Worm (Caenorhabditis elegans) whole organism, early embryonic: ENCODE results near the gene clec-118.

Source experiments
- B0310.2 ChIP-seq: sonication (generic microtip); optimal IDR thresholded peaks from 2 replicates; lab custom pipeline; 2016; ENCODE audit warnings: mild to moderate bottlenecking, missing genetic modification characterization, missing compliant biosample characterization
- F13C5.2 ChIP-seq: sonication (generic microtip); optimal IDR thresholded peaks from 2 replicates; lab custom pipeline; 2017; ENCODE audit warnings: mild to moderate bottlenecking, missing genetic modification characterization, inconsistent platforms, missing compliant biosample characterization
- ama-1 ChIP-seq: fragments of 150-350 bp; optimal IDR thresholded peaks from 2 replicates; lab custom pipeline; 2014
- ceh-13 ChIP-seq: fragments of 200-800 bp; sonication (Bioruptor generic); optimal IDR thresholded peaks from 2 replicates; lab custom pipeline; 2018; ENCODE audit warnings: mild to moderate bottlenecking, missing genetic modification characterization, missing compliant biosample characterization
- ceh-36 ChIP-seq: sonication (generic microtip); optimal IDR thresholded peaks from 2 replicates; lab custom pipeline; 2016; ENCODE audit warnings: missing genetic modification characterization, inconsistent platforms, missing compliant biosample characterization
- ets-7 ChIP-seq: sonication (generic microtip); optimal IDR thresholded peaks from 2 replicates; lab custom pipeline; 2016; ENCODE audit warnings: missing genotype, missing genetic modification characterization, missing compliant biosample characterization
- flt-1 ChIP-seq: fragments of 200-800 bp; sonication (Bioruptor generic); IDR thresholded peaks from 2 replicates; pipeline ENCODE4 v1.3.6; 2022; ENCODE audit warnings: missing genetic modification characterization, missing compliant biosample characterization
- hmg-4 ChIP-seq: fragments of 200-800 bp; sonication (Bioruptor generic); optimal IDR thresholded peaks from 2 replicates; lab custom pipeline; 2018; ENCODE audit warnings: mild to moderate bottlenecking, missing genetic modification characterization, missing compliant biosample characterization
- hnd-1 ChIP-seq: sonication (generic microtip); optimal IDR thresholded peaks from 2 replicates; lab custom pipeline; 2016; ENCODE audit warnings: missing genetic modification characterization, missing compliant biosample characterization
- pes-1 ChIP-seq: fragments of 200-800 bp; sonication (Bioruptor generic); IDR thresholded peaks from 2 replicates; pipeline ENCODE4 v1.3.6; 2022; ENCODE audit warnings: missing genetic modification reagents, missing genetic modification characterization, missing compliant biosample characterization
- sea-1 ChIP-seq: fragments of 200-800 bp; sonication (Bioruptor generic); conservative IDR thresholded peaks from 2 replicates; pipeline ENCODE4 v1.3.6; 2022; ENCODE audit warnings: missing genetic modification characterization, missing compliant biosample characterization
- tbx-11 ChIP-seq: fragments of 200-800 bp; sonication (Bioruptor generic); IDR thresholded peaks from 2 replicates; pipeline ENCODE4 v1.3.6; 2022; ENCODE audit warnings: missing genetic modification characterization, missing compliant biosample characterization
- tbx-37 ChIP-seq: fragments of 200-800 bp; sonication (Bioruptor generic); conservative IDR thresholded peaks from 2 replicates; pipeline ENCODE4 v1.3.6; 2022; ENCODE audit warnings: missing genetic modification reagents, missing genetic modification characterization, missing compliant biosample characterization
- tra-4 ChIP-seq: sonication (generic microtip); optimal IDR thresholded peaks from 2 replicates; lab custom pipeline; 2017; ENCODE audit warnings: missing genetic modification characterization, missing compliant biosample characterization

- no peak for TF ChIP-seq hmg-4 (GFP tag; lab: Kevin White, UChicago)
- no peak for TF ChIP-seq ama-1 (lab: Kevin White, UChicago)
- TF ChIP-seq pes-1 (GFP tag; lab: Robert Waterston, UW) = no peak
- no peak for TF ChIP-seq ceh-36 (tag; lab: Kevin White, UChicago)
- no peak for TF ChIP-seq ets-7 (tag; lab: Kevin White, UChicago)
- TF ChIP-seq tbx-11 (GFP tag; lab: Robert Waterston, UW) = no peak
- no peak for TF ChIP-seq flt-1 (GFP tag; lab: Robert Waterston, UW)
- no peak for TF ChIP-seq B0310.2
- TF ChIP-seq F13C5.2 (tag; lab: Kevin White, UChicago) = no peak
- TF ChIP-seq sea-1 = no peak
- no peak for TF ChIP-seq ceh-13 (GFP tag; lab: Kevin White, UChicago)
- TF ChIP-seq tbx-37 (GFP tag; lab: Robert Waterston, UW) = no peak
- no peak for TF ChIP-seq tra-4 (tag; lab: Kevin White, UChicago)
- TF ChIP-seq hnd-1 (tag; lab: Kevin White, UChicago) = no peak
Measured at ce11 chrII:580189-580643, 32.0 kb downstream of the clec-118 start, which contains the start of the genes cdc-37 and W08F4.3.
